Worm (Caenorhabditis elegans) whole organism, late embryonic: ENCODE measurements around the gene D1014.5.

Experiments used
- ahr-1 ChIP-seq: sonication (generic microtip); optimal IDR thresholded peaks from 2 replicates; lab custom pipeline; 2016; ENCODE audit warnings: missing genetic modification characterization, missing compliant biosample characterization
- ama-1 ChIP-seq: fragments of 150-350 bp; optimal IDR thresholded peaks from 2 replicates; lab custom pipeline; 2014
- nhr-11 ChIP-seq: fragments of 150-350 bp; optimal IDR thresholded peaks from 2 replicates; lab custom pipeline; 2014; ENCODE audit warnings: missing biosample characterization, missing genetic modification characterization
- nhr-232 ChIP-seq: sonication (generic microtip); optimal IDR thresholded peaks from 2 replicates; lab custom pipeline; 2016; ENCODE audit warnings: missing genetic modification characterization, missing compliant biosample characterization
- tbx-2 ChIP-seq: sonication (generic microtip); optimal IDR thresholded peaks from 2 replicates; lab custom pipeline; 2016; ENCODE audit warnings: missing genetic modification characterization, missing compliant biosample characterization
- unc-55 ChIP-seq: sonication (generic microtip); optimal IDR thresholded peaks from 2 replicates; lab custom pipeline; 2017; ENCODE audit warnings: missing biosample characterization, missing genetic modification reagents, missing genetic modification characterization

ce11 chrV:8157446-8157845, 34.0 kb downstream of the D1014.5 start, which contains the start of gene sul-2:
- TF ChIP-seq tbx-2 (no peak), ahr-1 (tag; lab: Kevin White, UChicago) (no peak), nhr-232 (no peak), unc-55 (GFP tag; lab: Kevin White, UChicago) (no peak), nhr-11 (tag; lab: Kevin White, UChicago) (no peak), ama-1 (lab: Kevin White, UChicago) (no peak)
